Worm (Caenorhabditis elegans) whole organism, L4/young adult: ENCODE measurements around the gene lgx-1.

Source experiments
- W03F9.2 ChIP-seq: fragments of 150-350 bp; optimal IDR thresholded peaks from 2 replicates; lab custom pipeline; 2014; ENCODE audit warnings: missing biosample characterization, missing genetic modification characterization
- him-1 ChIP-seq: sonication (generic microtip); optimal IDR thresholded peaks from 2 replicates; lab custom pipeline; 2016; ENCODE audit warnings: missing genotype, missing genetic modification reagents, missing genetic modification characterization, missing compliant biosample characterization

DNA sequence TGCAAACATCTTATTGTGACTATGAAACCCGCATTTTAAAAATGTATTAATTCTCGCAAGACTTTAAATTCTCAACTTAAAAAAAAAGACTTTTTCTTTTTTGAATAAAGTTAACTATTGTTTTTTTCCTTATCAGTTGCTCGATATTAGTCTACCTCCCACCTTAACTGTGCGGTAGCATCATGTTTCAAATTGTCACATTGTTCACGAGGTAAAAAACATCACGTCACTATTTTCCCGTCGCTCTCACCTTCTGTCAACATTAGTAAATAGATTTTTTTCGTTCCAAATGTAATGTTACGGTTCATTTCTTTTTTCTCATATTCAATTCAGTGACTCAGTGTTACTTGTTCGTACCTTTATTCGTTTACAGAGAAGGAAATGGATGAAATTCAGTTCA lies 22.0 kb downstream of the lgx-1 start:
- TF ChIP-seq W03F9.2 (tag; lab: Kevin White, UChicago) (no peak), him-1 (tag; lab: Kevin White, UChicago) (no peak)
